Worm (Caenorhabditis elegans) whole organism, L1 larva: ENCODE results near the gene F10C2.4.

ENCODE experiments used
- C04F5.9 ChIP-seq: sonication (generic microtip); optimal IDR thresholded peaks from 2 replicates; lab custom pipeline; 2016; ENCODE audit warnings: missing genetic modification characterization, missing compliant biosample characterization
- C16A3.4 ChIP-seq: fragments of 150-350 bp; optimal IDR thresholded peaks from 2 replicates; lab custom pipeline; 2014; ENCODE audit warnings: missing biosample characterization, missing genetic modification characterization
- C34B4.2 ChIP-seq: sonication (generic microtip); optimal IDR thresholded peaks from 2 replicates; lab custom pipeline; 2017; ENCODE audit warnings: mild to moderate bottlenecking, missing genetic modification characterization, missing compliant biosample characterization
- aly-2 ChIP-seq: fragments of 150-350 bp; optimal IDR thresholded peaks from 2 replicates; lab custom pipeline; 2014; ENCODE audit warnings: missing biosample characterization, missing genetic modification characterization
- blmp-1 ChIP-seq: fragments of 150-350 bp; optimal IDR thresholded peaks from 2 replicates; lab custom pipeline; 2014; ENCODE audit warnings: missing biosample characterization, missing genetic modification characterization
- ceh-8 ChIP-seq: fragments of 200-800 bp; sonication (Bioruptor generic); optimal IDR thresholded peaks from 2 replicates; lab custom pipeline; 2018; ENCODE audit warnings: mild to moderate bottlenecking, missing genetic modification characterization, moderate library complexity, missing compliant biosample characterization
- dsc-1 ChIP-seq: sonication (generic microtip); optimal IDR thresholded peaks from 2 replicates; lab custom pipeline; 2016; ENCODE audit warnings: mild to moderate bottlenecking, missing genetic modification characterization, missing compliant biosample characterization
- efl-1 ChIP-seq, 4 experiments: fragments of 150-350 bp; optimal IDR thresholded peaks in 3 of 4; peaks in 1 of 4; 1 replicate in 1 of 4; 2 replicates in 3 of 4; lab custom pipeline; 2014; ENCODE audit warnings: missing biosample characterization in 2 of 4, missing genetic modification characterization in 2 of 4, missing genetic modification reagents in 2 of 4
- efl-3 ChIP-seq: fragments of 200-800 bp; sonication (Bioruptor generic); optimal IDR thresholded peaks from 2 replicates; lab custom pipeline; 2018; ENCODE audit warnings: mild to moderate bottlenecking, missing genetic modification characterization, missing compliant biosample characterization
- egl-13 ChIP-seq: sonication (generic microtip); optimal IDR thresholded peaks from 2 replicates; lab custom pipeline; 2016; ENCODE audit warnings: missing genotype, missing genetic modification reagents, missing genetic modification characterization, missing compliant biosample characterization
- egl-27 ChIP-seq, 2 experiments: fragments of 150-350 bp in 1 of 2; sonication (generic microtip); optimal IDR thresholded peaks; 3 replicates each; lab custom pipeline; 2017 to 2018; ENCODE audit warnings: missing biosample characterization in 2 of 2, missing genetic modification characterization in 2 of 2, missing genetic modification reagents in 2 of 2
- elt-2 ChIP-seq: sonication (generic microtip); optimal IDR thresholded peaks from 2 replicates; lab custom pipeline; 2016; ENCODE audit warnings: missing genetic modification characterization, mild to moderate bottlenecking, inconsistent platforms, missing compliant biosample characterization, missing genetic modification reagents
- elt-3 ChIP-seq, 6 experiments: fragments of 150-350 bp in 1 of 6; sonication (generic microtip); optimal IDR thresholded peaks; 2 replicates each; lab custom pipeline; 2017 to 2018; ENCODE audit warnings: missing biosample characterization in 6 of 6, missing genetic modification characterization in 6 of 6, inconsistent platforms in 1 of 6
- fkh-10 ChIP-seq: sonication (generic microtip); optimal IDR thresholded peaks from 2 replicates; lab custom pipeline; 2017; ENCODE audit warnings: missing biosample characterization, missing genetic modification reagents, missing genetic modification characterization
- fkh-4 ChIP-seq: sonication (generic microtip); optimal IDR thresholded peaks from 2 replicates; lab custom pipeline; 2016; ENCODE audit warnings: missing compliant biosample characterization, missing genetic modification characterization, borderline replicate concordance
- fkh-8 ChIP-seq: sonication (generic microtip); optimal IDR thresholded peaks from 2 replicates; lab custom pipeline; 2016; ENCODE audit warnings: mild to moderate bottlenecking, missing genetic modification characterization, missing compliant biosample characterization
- grh-1 ChIP-seq: fragments of 200-800 bp; sonication (Bioruptor generic); IDR thresholded peaks from 2 replicates; pipeline ENCODE4 v1.3.6; 2022; ENCODE audit warnings: missing genetic modification reagents, missing genetic modification characterization, missing compliant biosample characterization
- hpl-2 ChIP-seq: fragments of 150-350 bp; optimal IDR thresholded peaks from 2 replicates; lab custom pipeline; 2014; ENCODE audit warnings: missing biosample characterization, missing genetic modification reagents, missing genetic modification characterization
- jun-1 ChIP-seq: fragments of 150-350 bp; optimal IDR thresholded peaks from 2 replicates; lab custom pipeline; 2014; ENCODE audit warnings: missing biosample characterization, missing genetic modification reagents, missing genetic modification characterization
- lin-35 ChIP-seq, 2 experiments: fragments of 150-350 bp; optimal IDR thresholded peaks; 2 replicates each; lab custom pipeline; 2014; ENCODE audit warnings: missing biosample characterization in 2 of 2, missing genetic modification characterization in 2 of 2, missing genetic modification reagents in 2 of 2
- lir-3 ChIP-seq: sonication (generic microtip); optimal IDR thresholded peaks from 2 replicates; lab custom pipeline; 2016; ENCODE audit warnings: mild to moderate bottlenecking, missing genetic modification characterization, moderate library complexity, missing compliant biosample characterization; ENCODE audit not compliant: poor library complexity
- lsy-2 ChIP-seq, 2 experiments: fragments of 150-350 bp; optimal IDR thresholded peaks; 2 replicates each; lab custom pipeline; 2014; ENCODE audit warnings: missing biosample characterization in 2 of 2, missing genetic modification characterization in 2 of 2
- mdl-1 ChIP-seq, 2 experiments: fragments of 150-350 bp; optimal IDR thresholded peaks; 2 replicates each; lab custom pipeline; 2014 to 2017; ENCODE audit warnings: missing biosample characterization in 2 of 2, missing genetic modification characterization in 2 of 2, inconsistent platforms in 1 of 2
- mef-2 ChIP-seq: fragments of 150-350 bp; optimal IDR thresholded peaks from 2 replicates; lab custom pipeline; 2014; ENCODE audit warnings: missing biosample characterization, missing genetic modification characterization
- nhr-11 ChIP-seq: fragments of 150-350 bp; optimal IDR thresholded peaks from 2 replicates; lab custom pipeline; 2014; ENCODE audit warnings: missing biosample characterization, missing genetic modification characterization
- nhr-19 ChIP-seq: fragments of 200-800 bp; sonication (Bioruptor generic); conservative IDR thresholded peaks from 2 replicates; pipeline ENCODE4 v1.3.6; 2022; ENCODE audit warnings: missing genetic modification characterization, missing compliant biosample characterization
- nhr-20 ChIP-seq: sonication (generic microtip); optimal IDR thresholded peaks from 2 replicates; lab custom pipeline; 2016; ENCODE audit warnings: mild to moderate bottlenecking, missing genetic modification characterization, missing compliant biosample characterization
- nhr-237 ChIP-seq: fragments of 150-350 bp; optimal IDR thresholded peaks from 2 replicates; lab custom pipeline; 2014; ENCODE audit warnings: missing biosample characterization, missing genetic modification characterization
- nhr-28 ChIP-seq: fragments of 150-350 bp; optimal IDR thresholded peaks from 2 replicates; lab custom pipeline; 2014; ENCODE audit warnings: missing biosample characterization, missing genetic modification characterization
- nhr-47 ChIP-seq: sonication (generic microtip); optimal IDR thresholded peaks from 2 replicates; lab custom pipeline; 2016; ENCODE audit warnings: mild to moderate bottlenecking, missing genetic modification characterization, moderate library complexity, missing compliant biosample characterization
- nhr-71 ChIP-seq: sonication (generic microtip); optimal IDR thresholded peaks from 2 replicates; lab custom pipeline; 2016; ENCODE audit warnings: mild to moderate bottlenecking, missing genetic modification characterization, moderate library complexity, missing compliant biosample characterization
- nhr-76 ChIP-seq: sonication (generic microtip); optimal IDR thresholded peaks from 2 replicates; lab custom pipeline; 2017; ENCODE audit warnings: missing biosample characterization, missing genetic modification characterization
- nhr-85 ChIP-seq: sonication (generic microtip); peaks from one replicate; lab custom pipeline; 2016; ENCODE audit warnings: missing genetic modification characterization, inconsistent platforms, missing compliant biosample characterization
- nhr-90 ChIP-seq: sonication (generic microtip); optimal IDR thresholded peaks from 2 replicates; lab custom pipeline; 2016; ENCODE audit warnings: mild to moderate bottlenecking, missing genetic modification characterization, missing compliant biosample characterization; ENCODE audit not compliant: poor library complexity
- pax-3 ChIP-seq: fragments of 200-800 bp; sonication (Bioruptor generic); optimal IDR thresholded peaks from 2 replicates; lab custom pipeline; 2018; ENCODE audit warnings: mild to moderate bottlenecking, missing genetic modification characterization, moderate library complexity, missing compliant biosample characterization
- pqm-1 ChIP-seq: sonication (generic microtip); optimal IDR thresholded peaks from 3 replicates; lab custom pipeline; 2017; ENCODE audit warnings: missing biosample characterization, missing genetic modification characterization
- skn-1 ChIP-seq: fragments of 150-350 bp; optimal IDR thresholded peaks from 2 replicates; lab custom pipeline; 2014; ENCODE audit warnings: missing biosample characterization, missing genetic modification characterization
- snpc-4 ChIP-seq: fragments of 150-350 bp; optimal IDR thresholded peaks from 2 replicates; lab custom pipeline; 2014; ENCODE audit warnings: missing biosample characterization, missing genetic modification characterization
- sox-4 ChIP-seq: sonication (generic microtip); optimal IDR thresholded peaks from 2 replicates; lab custom pipeline; 2016; ENCODE audit warnings: missing genetic modification characterization, missing compliant biosample characterization
- sptf-1 ChIP-seq: fragments of 150-350 bp; optimal IDR thresholded peaks from 2 replicates; lab custom pipeline; 2014; ENCODE audit warnings: missing biosample characterization, missing genetic modification characterization
- swsn-7 ChIP-seq: sonication (generic microtip); optimal IDR thresholded peaks from 2 replicates; lab custom pipeline; 2016; ENCODE audit warnings: missing genetic modification characterization, missing compliant biosample characterization
- tbx-2 ChIP-seq: sonication (generic microtip); optimal IDR thresholded peaks from 2 replicates; lab custom pipeline; 2016; ENCODE audit warnings: missing genetic modification characterization, missing compliant biosample characterization
- unc-98 ChIP-seq: fragments of 200-800 bp; sonication (Bioruptor generic); IDR thresholded peaks from 2 replicates; pipeline ENCODE4 v1.3.6; 2022; ENCODE audit warnings: missing genetic modification characterization, missing compliant biosample characterization
- vab-15 ChIP-seq: sonication (generic microtip); optimal IDR thresholded peaks from 2 replicates; lab custom pipeline; 2017; ENCODE audit warnings: missing genotype, mild to moderate bottlenecking, missing genetic modification characterization, missing compliant biosample characterization
- ztf-11 ChIP-seq, 2 experiments: sonication (generic microtip); optimal IDR thresholded peaks; 2 replicates each; lab custom pipeline; 2016 to 2017; ENCODE audit warnings: missing genetic modification characterization in 2 of 2, missing biosample characterization in 1 of 2, missing compliant biosample characterization in 1 of 2
- ztf-4 ChIP-seq: fragments of 150-350 bp; optimal IDR thresholded peaks from 2 replicates; lab custom pipeline; 2014; ENCODE audit warnings: missing biosample characterization, missing genetic modification characterization

Gene F10C2.4

DNA sequence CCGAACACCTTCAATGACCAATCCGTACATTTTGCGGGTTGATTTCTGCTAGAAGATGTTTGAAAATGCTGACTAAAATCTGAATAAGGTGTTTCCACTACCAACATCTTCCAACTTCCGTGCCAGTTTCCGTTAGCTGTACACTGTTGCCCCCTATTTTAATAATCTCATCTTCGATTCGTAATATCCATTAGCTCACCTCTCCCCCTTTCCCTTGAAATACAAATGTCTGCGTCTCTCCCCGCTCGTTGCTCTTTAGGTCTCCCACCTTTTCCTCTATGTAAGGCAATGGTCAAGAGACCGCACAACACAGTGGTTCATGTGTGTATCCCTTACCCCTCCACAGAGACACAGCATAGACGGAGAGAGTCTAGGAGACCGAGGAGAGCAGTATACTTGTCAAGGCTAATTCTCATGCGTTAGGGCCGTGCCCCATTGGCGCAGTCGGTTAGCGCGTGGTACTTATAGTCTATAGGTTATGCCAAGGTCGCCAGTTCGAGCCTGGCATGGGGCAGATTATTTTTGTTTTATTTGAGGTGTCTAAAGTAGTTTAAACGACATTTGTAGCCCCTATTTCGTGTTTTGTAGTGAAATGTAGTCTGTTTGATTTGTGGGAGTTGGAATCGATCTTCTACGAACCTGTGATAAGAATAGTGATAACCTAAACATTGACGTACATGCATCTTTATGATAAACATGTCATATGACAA, 39.5 kb upstream of the F10C2.4 start, which contains the start of gene gcy-33 (continued):
- no peak for TF ChIP-seq unc-98 (GFP tag; lab: Robert Waterston, UW)

- TF ChIP-seq nhr-20 (peak; percentile 22), fkh-4 (tag; lab: Kevin White, UChicago) (no peak), mdl-1 (tag; optimal IDR thresholded peaks at IDR 0.05; lab: Kevin White, UChicago) (peak in 1 of 2 experiments; percentile 9), grh-1 (GFP tag; lab: Robert Waterston, UW) (no peak), egl-27 (tag; optimal IDR thresholded peaks at IDR 0.05; lab: Kevin White, UChicago) (no peak), blmp-1 (no peak), ztf-11 (tag; optimal IDR thresholded peaks at IDR 0.05; lab: Kevin White, UChicago) (no peak), dsc-1 (tag; lab: Kevin White, UChicago) (no peak), sptf-1 (tag; lab: Kevin White, UChicago) (no peak), tbx-2 (tag; lab: Kevin White, UChicago) (no peak), nhr-11 (tag; lab: Kevin White, UChicago) (no peak), lsy-2 (tag; optimal IDR thresholded peaks at IDR 0.05; lab: Kevin White, UChicago) (no peak), jun-1 (tag; lab: Kevin White, UChicago) (peak; percentile 36), lin-35 (GFP tag; optimal IDR thresholded peaks at IDR 0.05; lab: Kevin White, UChicago) (peak in 1 of 2 experiments; percentile 33), lir-3 (tag; lab: Kevin White, UChicago) (no peak), snpc-4 (tag; lab: Kevin White, UChicago) (no peak), efl-1 (optimal IDR thresholded peaks at IDR 0.05; lab: Kevin White, UChicago) (no peak), efl-1 (GFP tag; optimal IDR thresholded peaks at IDR 0.05 in 1 of 2; lab: Kevin White, UChicago) (peak in 1 of 2 experiments; percentile 78), skn-1 (no peak), nhr-90 (tag; lab: Kevin White, UChicago) (no peak), pqm-1 (tag; lab: Kevin White, UChicago) (no peak), pax-3 (tag; lab: Kevin White, UChicago) (no peak), elt-2 (peak; percentile 85), nhr-237 (no peak)
Observed at ce11 chrV:12002866-12003485, 38.4 kb upstream of the F10C2.4 start, which contains the start of gene cpr-9. TSS of gene cpr-9 (plus strand) at chrV:12003053.

DNA sequence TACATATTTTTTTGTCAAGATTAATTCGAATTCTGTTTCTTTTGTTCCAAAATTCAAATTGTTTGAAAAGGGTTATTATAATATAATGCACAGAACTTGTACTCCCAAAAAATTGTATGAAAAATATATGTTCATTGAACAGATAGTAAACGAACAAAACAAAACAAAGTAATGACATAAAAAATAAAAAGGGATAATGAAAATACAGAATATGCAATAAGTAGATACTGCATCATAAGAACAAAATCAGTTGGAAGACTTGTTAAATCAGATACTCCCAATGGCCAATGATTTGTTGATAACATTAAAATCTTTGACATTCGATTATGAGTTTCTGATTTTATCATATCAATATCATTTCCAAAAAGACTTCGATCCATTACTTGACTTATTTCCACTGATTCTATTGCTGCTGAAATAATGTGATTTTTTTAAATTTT, 36.8 kb upstream of the F10C2.4 start:
- TF ChIP-seq nhr-85 (no peak), nhr-19 (GFP tag; lab: Robert Waterston, UW) (no peak), fkh-8 (tag; lab: Kevin White, UChicago) (no peak), dsc-1 (tag; lab: Kevin White, UChicago) (no peak), egl-13 (tag; lab: Kevin White, UChicago) (no peak), C04F5.9 (tag; lab: Kevin White, UChicago) (no peak), ztf-4 (tag; lab: Kevin White, UChicago) (no peak), sox-4 (tag; lab: Kevin White, UChicago) (no peak), nhr-28 (tag; lab: Kevin White, UChicago) (no peak), hpl-2 (GFP tag; lab: Kevin White, UChicago) (no peak), elt-3 (tag; optimal IDR thresholded peaks at IDR 0.05; lab: Kevin White, UChicago) (no peak), nhr-76 (tag; lab: Kevin White, UChicago) (no peak), efl-1 (optimal IDR thresholded peaks at IDR 0.05; lab: Kevin White, UChicago) (no peak), efl-1 (GFP tag; optimal IDR thresholded peaks at IDR 0.05 in 1 of 2; lab: Kevin White, UChicago) (peak in 1 of 2 experiments; percentile 73), fkh-10 (GFP tag; lab: Kevin White, UChicago) (no peak), lsy-2 (tag; optimal IDR thresholded peaks at IDR 0.05; lab: Kevin White, UChicago) (no peak), swsn-7 (tag; lab: Kevin White, UChicago) (no peak), ceh-8 (GFP tag; lab: Kevin White, UChicago) (no peak), elt-2 (peak; percentile 18), C16A3.4 (tag; lab: Kevin White, UChicago) (no peak), efl-3 (GFP tag; lab: Kevin White, UChicago) (no peak), aly-2 (tag; lab: Kevin White, UChicago) (peak; percentile 71), vab-15 (tag; lab: Kevin White, UChicago) (no peak), nhr-47 (tag; lab: Kevin White, UChicago) (no peak), nhr-237 (no peak), nhr-71 (tag; lab: Kevin White, UChicago) (peak; percentile 14), blmp-1 (no peak), C34B4.2 (no peak), mef-2 (tag; lab: Kevin White, UChicago) (no peak)
